Fruit fly (Drosophila melanogaster): ENCODE data around the gene CG33654.

DNA sequence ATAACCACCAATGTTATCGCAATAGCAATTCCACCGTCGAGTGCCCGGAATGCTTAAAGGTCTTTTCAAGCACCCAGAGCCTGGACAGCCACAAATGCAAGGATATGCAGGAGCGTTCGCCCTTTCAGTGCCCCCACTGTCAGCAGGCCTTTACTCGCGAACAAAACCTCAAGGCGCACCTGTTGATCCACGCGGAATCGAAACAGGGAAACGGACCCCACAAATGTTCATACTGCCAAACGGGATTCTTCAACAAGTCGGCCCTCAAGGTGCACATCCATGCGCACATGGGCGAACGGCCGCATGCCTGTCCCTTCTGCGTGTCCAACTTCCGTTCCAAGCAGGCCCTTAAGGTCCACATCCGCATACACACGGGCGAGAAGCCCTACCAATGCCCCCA is 45.0 kb upstream of the CG33654 start:
- TF ChIP-seq CG7101 (tag; optimal IDR thresholded peaks at IDR 0.05) = no peak
- TF ChIP-seq CG7045 (GFP tag; optimal IDR thresholded peaks at IDR 0.05) = no peak
- no peak for TF ChIP-seq Mnt (GFP tag; optimal IDR thresholded peaks at IDR 0.05)

All from whole organism, adult.